Worm (Caenorhabditis elegans): ENCODE data around the gene fipr-20.

The fipr-20 gene

DNA sequence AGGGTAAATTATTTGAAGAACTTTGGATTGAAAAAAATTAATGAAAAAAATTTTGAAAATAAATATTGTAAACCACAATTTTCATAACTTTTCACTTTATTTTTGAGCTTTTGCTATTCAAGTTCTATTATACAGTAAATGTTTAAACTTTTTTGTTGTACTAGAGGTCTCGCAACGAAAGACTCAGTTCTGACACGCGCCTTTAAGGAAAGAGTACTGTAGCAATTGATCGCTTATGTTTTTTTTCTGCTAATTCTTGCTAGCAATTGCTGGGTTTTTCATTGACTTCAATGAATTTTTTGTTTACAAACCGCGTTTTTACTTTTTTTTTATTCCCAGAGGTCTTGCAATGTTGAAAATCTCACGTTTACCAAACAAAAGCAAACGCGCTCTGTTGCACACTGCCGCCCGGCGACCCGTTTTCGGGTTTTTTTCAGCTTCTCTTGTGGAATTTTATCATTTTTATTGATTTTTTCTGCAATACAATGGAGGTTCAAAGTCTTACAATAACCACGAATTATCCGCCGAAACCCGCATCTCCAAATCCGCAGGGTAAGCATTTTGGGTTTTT is 1.3 kb upstream of the fipr-20 start, which contains the start of gene H14A12.3:
H14A12.3 (plus strand) TSS at position 360 of the 571 bp plus-strand sequence.
- no peak for TF ChIP-seq nhr-237 (tag; optimal IDR thresholded peaks at IDR 0.05)
- TF ChIP-seq zip-8 (tag; optimal IDR thresholded peaks at IDR 0.05) = no peak

- TF ChIP-seq drap-1 (GFP tag; optimal IDR thresholded peaks at IDR 0.05) = no peak
Observed at ce11 chrIII:7460018-7460417, 2.2 kb downstream of the fipr-20 start, which contains the start of gene mls-1. mls-1 (plus strand) TSS chrIII:7460341.

DNA sequence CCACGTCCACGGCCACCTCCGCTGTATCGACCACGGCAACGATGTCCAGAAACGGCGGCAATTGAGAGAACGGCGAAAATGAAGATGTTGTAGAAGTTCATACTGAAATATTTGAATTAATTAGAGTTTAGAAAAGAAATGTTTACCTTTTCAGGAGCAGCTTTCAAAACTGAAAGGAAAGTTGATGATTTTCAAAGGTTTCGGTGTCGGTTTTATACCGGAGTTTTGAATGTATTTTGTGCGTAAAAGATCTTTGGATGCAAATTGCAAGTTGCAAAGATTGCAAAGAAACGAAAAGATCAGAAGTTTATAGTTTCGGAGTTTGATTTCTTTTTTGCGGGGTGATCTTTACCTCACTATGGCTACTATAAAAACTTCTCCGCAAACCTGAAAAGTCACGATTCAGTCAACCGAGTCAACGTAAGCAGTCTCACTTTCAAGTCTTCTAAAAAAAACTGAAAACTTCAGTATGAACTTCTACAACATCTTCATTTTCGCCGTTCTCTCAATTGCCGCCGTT is 3.3 kb downstream of the fipr-20 start, which contains the start of the genes fipr-19 and fipr-18:
fipr-19 (minus strand) TSS at position 101 of the 520 bp plus-strand sequence.
fipr-18 (plus strand) TSS at position 470 of the 520 bp plus-strand sequence.
- TF ChIP-seq ham-2 (GFP tag; optimal IDR thresholded peaks at IDR 0.05) (no peak), ztf-11 (tag; optimal IDR thresholded peaks at IDR 0.05) (no peak), M03D4.4 (tag; optimal IDR thresholded peaks at IDR 0.05) (no peak), cnd-1 (tag; optimal IDR thresholded peaks at IDR 0.05) (no peak), flh-1 (GFP tag; optimal IDR thresholded peaks at IDR 0.05) (no peak), nhr-2 (tag; optimal IDR thresholded peaks at IDR 0.05) (no peak), snpc-4 (tag; optimal IDR thresholded peaks at IDR 0.05) (no peak), blmp-1 (tag; optimal IDR thresholded peaks at IDR 0.05) (no peak), zip-8 (tag; optimal IDR thresholded peaks at IDR 0.05) (no peak), nhr-28 (tag; optimal IDR thresholded peaks at IDR 0.05) (no peak), hlh-1 (tag; optimal IDR thresholded peaks at IDR 0.05) (no peak), tbx-8 (GFP tag; optimal IDR thresholded peaks at IDR 0.05) (no peak), unc-62 (GFP tag; optimal IDR thresholded peaks at IDR 0.05) (no peak), ceh-83 (GFP tag; optimal IDR thresholded peaks at IDR 0.05) (no peak)

DNA sequence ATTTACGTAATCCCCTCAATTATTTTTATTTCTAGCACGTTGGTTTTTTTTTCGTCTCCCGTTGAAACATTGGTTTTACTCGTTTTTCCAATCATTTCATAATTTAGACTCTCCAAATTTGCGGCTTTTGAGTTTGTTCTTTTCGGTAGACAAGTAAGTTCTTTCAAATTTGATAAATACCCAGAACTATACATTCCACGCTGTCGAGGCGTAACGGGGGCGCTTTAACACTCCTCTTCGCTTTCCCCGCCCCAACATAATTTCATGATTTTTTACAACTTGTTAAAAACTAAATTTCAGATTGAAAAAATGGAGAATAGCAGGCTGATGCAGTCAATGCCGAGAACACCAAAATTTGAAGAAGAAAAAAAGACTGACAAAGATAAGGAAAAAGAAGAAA is 5.6 kb downstream of the fipr-20 start, which contains the start of gene Y69F12A.1:
Y69F12A.1 (plus strand) TSS at position 301 of the 400 bp plus-strand sequence.
- no peak for TF ChIP-seq elt-1 (tag; optimal IDR thresholded peaks at IDR 0.05; ENCODE audit: borderline replicate concordance, insufficient read depth)
- no peak for TF ChIP-seq elt-3 (tag; optimal IDR thresholded peaks at IDR 0.05)
- TF ChIP-seq mls-2 (tag; optimal IDR thresholded peaks at IDR 0.05) = no peak
- no peak for TF ChIP-seq lin-13 (tag; optimal IDR thresholded peaks at IDR 0.05)
- TF ChIP-seq unc-120 (tag; optimal IDR thresholded peaks at IDR 0.05; ENCODE audit: poor library complexity, severe bottlenecking) = no peak
- TF ChIP-seq tbx-8 (GFP tag; optimal IDR thresholded peaks at IDR 0.05) = no peak
- TF ChIP-seq nhr-12 (tag; optimal IDR thresholded peaks at IDR 0.05) = no peak
- no peak for TF ChIP-seq lin-32 (GFP tag; optimal IDR thresholded peaks at IDR 0.05)
- no peak for TF ChIP-seq flh-1 (GFP tag; optimal IDR thresholded peaks at IDR 0.05)
- no peak for TF ChIP-seq blmp-1 (tag; optimal IDR thresholded peaks at IDR 0.05)
- no peak for TF ChIP-seq zip-8 (tag; optimal IDR thresholded peaks at IDR 0.05)
- no peak for TF ChIP-seq snpc-4 (tag; optimal IDR thresholded peaks at IDR 0.05)
- TF ChIP-seq lsy-2 (tag; optimal IDR thresholded peaks at IDR 0.05) = no peak

DNA sequence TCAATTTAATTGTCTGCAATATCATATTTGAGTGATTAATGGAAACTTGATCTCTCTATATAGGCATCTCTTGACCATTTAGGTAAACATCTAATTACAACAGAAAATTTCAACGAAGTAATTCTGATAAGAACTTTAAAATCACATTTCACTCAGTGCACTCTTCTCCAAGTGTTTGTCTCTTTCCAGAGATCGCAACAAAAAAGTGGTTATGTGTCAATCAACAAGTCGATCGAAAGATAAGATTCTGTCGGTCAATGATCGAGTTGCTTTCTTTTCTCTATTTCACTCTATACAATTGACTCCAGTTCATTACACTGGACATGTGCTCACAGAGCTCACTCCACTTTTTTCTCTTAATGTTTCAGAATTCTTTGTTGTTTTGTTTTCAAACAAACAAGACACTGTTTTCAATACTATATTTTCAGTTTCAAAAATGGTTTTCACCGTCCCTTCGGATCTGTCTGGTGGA is 8.5 kb downstream of the fipr-20 start, which contains the start of gene alh-12:
alh-12 (plus strand) TSS at position 422 of the 472 bp plus-strand sequence.
- TF ChIP-seq unc-62 (GFP tag; optimal IDR thresholded peaks at IDR 0.05) (peak; percentile 58), sptf-1 (tag; optimal IDR thresholded peaks at IDR 0.05) (no peak)

Measured in whole organism, mixed stage, embryonic.